Worm (Caenorhabditis elegans) whole organism, young adult: ENCODE results near the gene gpla-1.

Experiments
- B0336.3 ChIP-seq: fragments of 200-800 bp; sonication (Bioruptor generic); IDR thresholded peaks from 2 replicates; pipeline ENCODE4 v1.3.6; 2022; ENCODE audit warnings: missing genetic modification characterization, missing compliant biosample characterization
- D2030.7 ChIP-seq: fragments of 200-800 bp; sonication (Bioruptor generic); IDR thresholded peaks from 2 replicates; pipeline ENCODE4 v1.3.6; 2022; ENCODE audit warnings: missing genetic modification reagents, missing genetic modification characterization, missing compliant biosample characterization
- F33H1.4 ChIP-seq: fragments of 200-800 bp; sonication (Bioruptor generic); IDR thresholded peaks from 2 replicates; pipeline ENCODE4 v1.3.6; 2022; ENCODE audit warnings: missing genetic modification reagents, missing genetic modification characterization, missing compliant biosample characterization
- F37B4.10 ChIP-seq: fragments of 200-800 bp; sonication (Bioruptor generic); IDR thresholded peaks from 2 replicates; pipeline ENCODE4 v1.3.6; 2022; ENCODE audit warnings: missing genetic modification characterization, missing compliant biosample characterization
- F39B2.1 ChIP-seq: fragments of 200-800 bp; sonication (Bioruptor generic); IDR thresholded peaks from 2 replicates; pipeline ENCODE4 v1.3.6; 2022; ENCODE audit warnings: missing genetic modification reagents, missing genetic modification characterization, missing compliant biosample characterization
- F55B11.4 ChIP-seq: sonication (generic microtip); optimal IDR thresholded peaks from 2 replicates; lab custom pipeline; 2016; ENCODE audit warnings: missing compliant biosample characterization, missing genetic modification characterization, borderline replicate concordance; ENCODE audit not compliant: insufficient read depth
- F57A8.1 ChIP-seq: fragments of 200-800 bp; sonication (Bioruptor generic); optimal IDR thresholded peaks from 2 replicates; lab custom pipeline; 2018; ENCODE audit warnings: mild to moderate bottlenecking, missing genetic modification characterization, moderate library complexity, missing compliant biosample characterization
- T26A5.8 ChIP-seq: sonication (generic microtip); optimal IDR thresholded peaks from 2 replicates; lab custom pipeline; 2016; ENCODE audit warnings: missing genetic modification characterization, missing compliant biosample characterization
- Y79H2A.3 ChIP-seq: fragments of 200-800 bp; sonication (Bioruptor generic); conservative IDR thresholded peaks from 2 replicates; pipeline ENCODE4 v1.3.6; 2022; ENCODE audit warnings: missing genetic modification reagents, missing genetic modification characterization, missing compliant biosample characterization
- Y95B8A.8 ChIP-seq: fragments of 200-800 bp; sonication (Bioruptor generic); IDR thresholded peaks from 2 replicates; pipeline ENCODE4 v1.3.6; 2022; ENCODE audit warnings: missing genetic modification reagents, missing genetic modification characterization, missing compliant biosample characterization
- akir-1 ChIP-seq: fragments of 200-800 bp; sonication (Bioruptor generic); optimal IDR thresholded peaks from 2 replicates; lab custom pipeline; 2018; ENCODE audit warnings: mild to moderate bottlenecking, missing genetic modification characterization, moderate library complexity, missing compliant biosample characterization
- aptf-3 ChIP-seq: fragments of 200-800 bp; sonication (Bioruptor generic); IDR thresholded peaks from 2 replicates; pipeline ENCODE4 v1.3.6; 2022; ENCODE audit warnings: missing genetic modification characterization, missing compliant biosample characterization
- attf-5 ChIP-seq: fragments of 200-800 bp; sonication (Bioruptor generic); optimal IDR thresholded peaks from 2 replicates; lab custom pipeline; 2018; ENCODE audit warnings: mild to moderate bottlenecking, missing genetic modification characterization, missing compliant biosample characterization
- cebp-2 ChIP-seq: fragments of 200-800 bp; sonication (Bioruptor generic); IDR thresholded peaks from 2 replicates; pipeline ENCODE4 v1.3.6; 2022; ENCODE audit warnings: missing genetic modification characterization, missing compliant biosample characterization
- ceh-100 ChIP-seq: fragments of 200-800 bp; sonication (Bioruptor generic); IDR thresholded peaks from 2 replicates; pipeline ENCODE4 v1.3.6; 2022; ENCODE audit warnings: missing genetic modification reagents, missing genetic modification characterization, missing compliant biosample characterization
- ceh-27 ChIP-seq: fragments of 200-800 bp; sonication (Bioruptor generic); optimal IDR thresholded peaks from 2 replicates; lab custom pipeline; 2018; ENCODE audit warnings: mild to moderate bottlenecking, missing genetic modification characterization, moderate library complexity, missing compliant biosample characterization
- ceh-40 ChIP-seq: fragments of 200-800 bp; sonication (Bioruptor generic); IDR thresholded peaks from 2 replicates; pipeline ENCODE4 v1.3.6; 2022; ENCODE audit warnings: missing genetic modification characterization, missing compliant biosample characterization
- ceh-58 ChIP-seq: fragments of 200-800 bp; sonication (Bioruptor generic); IDR thresholded peaks from 2 replicates; pipeline ENCODE4 v1.3.6; 2022; ENCODE audit warnings: missing genetic modification characterization, missing compliant biosample characterization
- ceh-91 ChIP-seq: fragments of 200-800 bp; sonication (Bioruptor generic); IDR thresholded peaks from 2 replicates; pipeline ENCODE4 v1.3.6; 2022; ENCODE audit warnings: missing genetic modification reagents, missing genetic modification characterization, missing compliant biosample characterization
- efl-1 ChIP-seq: fragments of 150-350 bp; optimal IDR thresholded peaks from 2 replicates; lab custom pipeline; 2014; ENCODE audit warnings: missing biosample characterization, missing genetic modification reagents, missing genetic modification characterization
- egl-44 ChIP-seq: fragments of 200-800 bp; sonication (Bioruptor generic); IDR thresholded peaks from 2 replicates; pipeline ENCODE4 v1.3.6; 2022; ENCODE audit warnings: missing genetic modification reagents, missing genetic modification characterization, missing compliant biosample characterization
- gei-17 ChIP-seq: fragments of 200-800 bp; sonication (Bioruptor generic); optimal IDR thresholded peaks from 2 replicates; lab custom pipeline; 2018; ENCODE audit warnings: mild to moderate bottlenecking, missing genetic modification characterization, missing compliant biosample characterization
- him-1 ChIP-seq: sonication (generic microtip); optimal IDR thresholded peaks from 2 replicates; lab custom pipeline; 2016; ENCODE audit warnings: missing genotype, missing genetic modification reagents, missing genetic modification characterization, missing compliant biosample characterization
- hlh-26 ChIP-seq: fragments of 200-800 bp; sonication (Bioruptor generic); conservative IDR thresholded peaks from 2 replicates; pipeline ENCODE4 v1.3.6; 2022; ENCODE audit warnings: missing genetic modification reagents, missing genetic modification characterization, missing compliant biosample characterization
- hmg-20 ChIP-seq: fragments of 200-800 bp; sonication (Bioruptor generic); IDR thresholded peaks from 2 replicates; pipeline ENCODE4 v1.3.6; 2022; ENCODE audit warnings: missing genetic modification reagents, missing genetic modification characterization, missing compliant biosample characterization
- lin-26 ChIP-seq: fragments of 200-800 bp; sonication (Bioruptor generic); IDR thresholded peaks from 2 replicates; pipeline ENCODE4 v1.3.6; 2022; ENCODE audit warnings: missing genetic modification reagents, missing genetic modification characterization, missing compliant biosample characterization
- lin-35 ChIP-seq, 3 experiments: fragments of 150-350 bp in 2 of 3; sonication (generic microtip) in 1 of 3; optimal IDR thresholded peaks; 2 replicates each; lab custom pipeline; 2014 to 2018; ENCODE audit warnings: missing biosample characterization in 3 of 3, missing genetic modification characterization in 3 of 3, missing genetic modification reagents in 3 of 3
- lin-40 ChIP-seq: sonication (generic microtip); optimal IDR thresholded peaks from 2 replicates; lab custom pipeline; 2016; ENCODE audit warnings: missing genetic modification characterization, mild to moderate bottlenecking, missing compliant biosample characterization, missing genotype, missing genetic modification reagents
- lin-54 ChIP-seq: fragments of 200-800 bp; sonication (Bioruptor generic); optimal IDR thresholded peaks from 2 replicates; lab custom pipeline; 2018; ENCODE audit warnings: mild to moderate bottlenecking, missing genetic modification characterization, missing compliant biosample characterization
- lsl-1 ChIP-seq: fragments of 200-800 bp; sonication (Bioruptor generic); optimal IDR thresholded peaks from 2 replicates; lab custom pipeline; 2018; ENCODE audit warnings: mild to moderate bottlenecking, missing genetic modification characterization, moderate library complexity, missing compliant biosample characterization
- madf-10 ChIP-seq: sonication (generic microtip); optimal IDR thresholded peaks from 2 replicates; lab custom pipeline; 2016; ENCODE audit warnings: mild to moderate bottlenecking, missing genetic modification characterization, missing compliant biosample characterization
- madf-3 ChIP-seq: fragments of 200-800 bp; sonication (Bioruptor generic); IDR thresholded peaks from 2 replicates; pipeline ENCODE4 v1.3.6; 2022; ENCODE audit warnings: missing genetic modification reagents, missing genetic modification characterization, missing compliant biosample characterization
- madf-6 ChIP-seq: fragments of 200-800 bp; sonication (Bioruptor generic); IDR thresholded peaks from 2 replicates; pipeline ENCODE4 v1.3.6; 2022; ENCODE audit warnings: missing genetic modification reagents, missing genetic modification characterization, missing compliant biosample characterization
- madf-8 ChIP-seq: fragments of 200-800 bp; sonication (Bioruptor generic); conservative IDR thresholded peaks from 2 replicates; pipeline ENCODE4 v1.3.6; 2022; ENCODE audit warnings: missing genetic modification reagents, missing genetic modification characterization, missing compliant biosample characterization
- mel-28 ChIP-seq: sonication (generic microtip); optimal IDR thresholded peaks from 2 replicates; lab custom pipeline; 2016; ENCODE audit warnings: borderline replicate concordance, mild to moderate bottlenecking, missing genetic modification characterization, missing compliant biosample characterization
- mes-4 ChIP-seq: sonication (generic microtip); optimal IDR thresholded peaks from 2 replicates; lab custom pipeline; 2016; ENCODE audit warnings: missing genotype, missing genetic modification characterization, missing compliant biosample characterization
- mxl-1 ChIP-seq: sonication (generic microtip); optimal IDR thresholded peaks from 2 replicates; lab custom pipeline; 2016; ENCODE audit warnings: missing genetic modification characterization, missing compliant biosample characterization
- nfya-1 ChIP-seq: sonication (generic microtip); optimal IDR thresholded peaks from 2 replicates; lab custom pipeline; 2017; ENCODE audit warnings: antibody characterized with exemption, missing compliant biosample characterization, missing genetic modification characterization, borderline replicate concordance; ENCODE audit not compliant: insufficient read depth
- nhr-120 ChIP-seq: fragments of 200-800 bp; sonication (Bioruptor generic); IDR thresholded peaks from 2 replicates; pipeline ENCODE4 v1.3.6; 2022; ENCODE audit warnings: missing genetic modification characterization, missing compliant biosample characterization
- pbrm-1 ChIP-seq: fragments of 200-800 bp; sonication (Bioruptor generic); IDR thresholded peaks from 2 replicates; pipeline ENCODE4 v1.3.6; 2022; ENCODE audit warnings: missing genetic modification reagents, missing genetic modification characterization, missing compliant biosample characterization
- rec-8 ChIP-seq, 2 experiments: sonication (generic microtip); optimal IDR thresholded peaks; 2 replicates each; lab custom pipeline; 2016; ENCODE audit warnings: mild to moderate bottlenecking in 2 of 2, missing genetic modification characterization in 2 of 2, missing genetic modification reagents in 2 of 2, missing genotype in 2 of 2, missing biosample characterization in 1 of 2, missing compliant biosample characterization in 1 of 2, moderate library complexity in 1 of 2
- repo-1 ChIP-seq: sonication (generic microtip); optimal IDR thresholded peaks from 2 replicates; lab custom pipeline; 2017; ENCODE audit warnings: mild to moderate bottlenecking, missing genetic modification characterization, missing compliant biosample characterization
- snpc-3.4 ChIP-seq: sonication (generic microtip); optimal IDR thresholded peaks from 2 replicates; lab custom pipeline; 2017; ENCODE audit warnings: missing genetic modification characterization, mild to moderate bottlenecking, missing compliant biosample characterization, antibody characterized with exemption, moderate library complexity, missing genotype, missing genetic modification reagents
- xnd-1 ChIP-seq: sonication (generic microtip); optimal IDR thresholded peaks from 2 replicates; lab custom pipeline; 2016; ENCODE audit warnings: missing genotype, missing genetic modification reagents, missing genetic modification characterization, missing compliant biosample characterization
- ztf-22 ChIP-seq: fragments of 200-800 bp; sonication (Bioruptor generic); optimal IDR thresholded peaks from 2 replicates; lab custom pipeline; 2018; ENCODE audit warnings: mild to moderate bottlenecking, missing genetic modification characterization, moderate library complexity, missing compliant biosample characterization

Gene gpla-1

DNA sequence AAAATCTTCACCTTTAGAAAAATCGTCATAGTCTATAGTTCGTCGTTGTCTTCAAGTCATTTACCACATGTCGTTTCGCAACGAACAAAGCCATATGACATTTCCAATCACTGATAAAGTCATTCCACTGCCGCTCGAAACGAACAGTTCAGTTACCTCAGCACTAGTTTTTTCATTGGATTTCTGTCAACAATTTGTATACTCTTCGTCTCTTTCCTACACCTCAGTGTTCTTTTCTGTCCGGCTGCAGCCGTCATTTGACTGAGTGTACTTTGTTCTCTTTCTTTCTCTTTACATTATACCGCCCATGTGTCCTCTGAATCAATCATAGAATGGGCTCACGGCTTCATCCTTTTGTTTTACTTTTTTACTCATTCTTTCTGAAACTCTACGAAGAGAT is 16.4 kb downstream of the gpla-1 start (continued):
- no peak for TF ChIP-seq D2030.7 (GFP tag; lab: Robert Waterston, UW)
- peak in 1 of 3 experiments; percentile 24 for TF ChIP-seq lin-35 (GFP tag; optimal IDR thresholded peaks at IDR 0.05; lab: Kevin White, UChicago)
- peak; percentile 40 for TF ChIP-seq attf-5 (GFP tag; lab: Kevin White, UChicago)
- no peak for TF ChIP-seq F57A8.1
- TF ChIP-seq cebp-2 (GFP tag; lab: Robert Waterston, UW), result no peak
- no peak for TF ChIP-seq ceh-40

ce11 chrV:11919639-11920038 is 18.0 kb downstream of the gpla-1 start:
- TF ChIP-seq nfya-1 (tag; lab: Kevin White, UChicago) (no peak), lin-40 (tag; lab: Kevin White, UChicago) (no peak), ceh-100 (GFP tag; lab: Robert Waterston, UW) (no peak), T26A5.8 (tag; lab: Kevin White, UChicago) (no peak), aptf-3 (GFP tag; lab: Robert Waterston, UW) (no peak), F37B4.10 (GFP tag; lab: Robert Waterston, UW) (no peak), efl-1 (GFP tag; lab: Kevin White, UChicago) (no peak), mes-4 (tag; lab: Kevin White, UChicago) (no peak), mxl-1 (tag; lab: Kevin White, UChicago) (no peak), pbrm-1 (GFP tag; lab: Robert Waterston, UW) (no peak), snpc-3.4 (tag; lab: Kevin White, UChicago) (no peak), rec-8 (tag; optimal IDR thresholded peaks at IDR 0.05; lab: Kevin White, UChicago) (no peak), B0336.3 (GFP tag; lab: Robert Waterston, UW) (no peak), madf-10 (tag; lab: Kevin White, UChicago) (no peak), egl-44 (GFP tag; lab: Robert Waterston, UW) (no peak), ceh-27 (GFP tag; lab: Kevin White, UChicago) (no peak), F55B11.4 (tag; lab: Kevin White, UChicago) (no peak)

ce11 chrV:11917186-11917585 is 20.4 kb downstream of the gpla-1 start, which contains the start of gene R31.2:
Gene R31.2, plus strand, starts transcription at chrV:11917573.
- TF ChIP-seq akir-1 (no peak), madf-10 (tag; lab: Kevin White, UChicago) (no peak), mel-28 (tag; lab: Kevin White, UChicago) (no peak), xnd-1 (tag; lab: Kevin White, UChicago) (peak; percentile 73), hmg-20 (GFP tag; lab: Robert Waterston, UW) (no peak), ceh-58 (GFP tag; lab: Robert Waterston, UW) (no peak), lin-26 (no peak), madf-6 (peak; percentile 92), F39B2.1 (GFP tag; lab: Robert Waterston, UW) (no peak), him-1 (no peak), lin-54 (GFP tag; lab: Kevin White, UChicago) (peak; percentile 50), hlh-26 (GFP tag; lab: Robert Waterston, UW) (no peak), T26A5.8 (tag; lab: Kevin White, UChicago) (no peak), lsl-1 (peak; percentile 91), lin-40 (tag; lab: Kevin White, UChicago) (no peak), Y79H2A.3 (GFP tag; lab: Robert Waterston, UW) (no peak), ztf-22 (GFP tag; lab: Kevin White, UChicago) (no peak), efl-1 (GFP tag; lab: Kevin White, UChicago) (peak; percentile 48), F33H1.4 (GFP tag; lab: Robert Waterston, UW) (peak; percentile 89), madf-8 (GFP tag; lab: Robert Waterston, UW) (peak; percentile 78), gei-17 (GFP tag; lab: Kevin White, UChicago) (no peak), pbrm-1 (GFP tag; lab: Robert Waterston, UW) (peak; percentile 46; the same call in 1 of the 2 replicates), ceh-91 (GFP tag; lab: Robert Waterston, UW) (peak; percentile 55; the same call in 1 of the 2 replicates), nhr-120 (GFP tag; lab: Robert Waterston, UW) (no peak), madf-3 (GFP tag; lab: Robert Waterston, UW) (no peak), Y95B8A.8 (GFP tag; lab: Robert Waterston, UW) (no peak), repo-1 (no peak), D2030.7 (GFP tag; lab: Robert Waterston, UW) (peak; percentile 23; the same call in 1 of the 2 replicates)
